Fruit fly (Drosophila melanogaster) whole organism: Measurements from ENCODE around the gene Herc4.
A peak's percentile ranks its signal among the peaks of the same experiment; 100 is the strongest.

Experiments used
- CG8478 ChIP-seq: fragments of >200 bp; optimal IDR thresholded peaks from 2 replicates; lab custom pipeline; 2018; ENCODE audit warnings: inconsistent platforms
- Dll ChIP-seq: fragments of >200 bp; optimal IDR thresholded peaks from 2 replicates; lab custom pipeline; 2017
- EcR ChIP-seq, 2 experiments: fragments of >200 bp; optimal IDR thresholded peaks; 2 replicates each; lab custom pipeline; 2017; ENCODE audit warnings: missing biosample characterization in 2 of 2, missing genetic modification characterization in 2 of 2, missing genetic modification reagents in 2 of 2
- pan ChIP-seq: fragments of >200 bp; optimal IDR thresholded peaks from 2 replicates; lab custom pipeline; 2017
- psq ChIP-seq: fragments of >200 bp; optimal IDR thresholded peaks from 2 replicates; lab custom pipeline; 2017
- usp ChIP-seq: fragments of >200 bp; optimal IDR thresholded peaks from 2 replicates; lab custom pipeline; 2017; ENCODE audit warnings: missing biosample characterization, missing genetic modification characterization, mixed read lengths

Herc4 gene

dm6 chr3L:1313039-1313766 lies at the start of gene Herc4, which contains the start of gene sturkopf:
TSS of gene Herc4 (plus strand) at chr3L:1313696.
TSS of gene sturkopf (minus strand) at chr3L:1313377.
- TF ChIP-seq psq (lab: Kevin White, UChicago): no peak

- TF ChIP-seq pan (lab: Kevin White, UChicago) (peak; percentile 57), EcR (GFP tag; optimal IDR thresholded peaks at IDR 0.05; lab: Kevin White, UChicago) (no peak), usp (GFP tag; lab: Kevin White, UChicago) (no peak), psq (lab: Kevin White, UChicago) (no peak), Dll (lab: Kevin White, UChicago) (no peak), CG8478 (no peak)
Measured at dm6 chr3L:1264998-1265397, 48.5 kb upstream of the Herc4 start.

- TF ChIP-seq pan (lab: Kevin White, UChicago): no peak
- TF ChIP-seq psq (lab: Kevin White, UChicago): no peak
- TF ChIP-seq usp (GFP tag; lab: Kevin White, UChicago): no peak
- TF ChIP-seq CG8478: no peak
- TF ChIP-seq Dll (lab: Kevin White, UChicago): no peak
- TF ChIP-seq EcR (GFP tag; optimal IDR thresholded peaks at IDR 0.05; lab: Kevin White, UChicago): no peak
Measured at dm6 chr3L:1265423-1266002, 48.0 kb upstream of the Herc4 start.

dm6 chr3L:1269013-1269412 lies 44.5 kb upstream of the Herc4 start:
- TF ChIP-seq CG8478: no peak
- no peak for TF ChIP-seq usp (GFP tag; lab: Kevin White, UChicago)
- no peak for TF ChIP-seq EcR (GFP tag; optimal IDR thresholded peaks at IDR 0.05; lab: Kevin White, UChicago)

DNA sequence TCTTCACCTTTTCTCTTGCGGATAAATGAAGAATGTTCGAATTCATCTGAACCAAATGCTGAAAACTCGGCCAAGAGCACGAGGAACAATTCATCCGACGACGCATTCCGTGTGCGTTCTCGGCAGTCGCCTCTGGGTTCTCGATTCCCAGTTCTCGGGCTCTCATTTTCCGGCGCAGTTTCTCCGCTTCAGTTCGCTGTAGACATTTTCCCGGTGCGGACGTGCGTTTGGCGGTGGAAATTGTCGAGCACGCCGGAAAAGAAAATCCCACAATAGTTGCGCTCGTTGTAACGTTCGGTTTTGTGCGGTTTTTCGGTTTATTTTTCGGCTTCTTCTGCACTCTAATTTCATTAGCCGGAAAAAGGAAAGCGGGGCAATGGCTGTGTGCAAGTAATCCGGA lies 37.7 kb upstream of the Herc4 start, which contains the start of gene CG32333:
Gene CG32333 (plus strand): TSS at position 190 of the 400 bp plus-strand sequence.
- TF ChIP-seq usp (GFP tag; lab: Kevin White, UChicago) (no peak), psq (lab: Kevin White, UChicago) (no peak), pan (lab: Kevin White, UChicago) (no peak), CG8478 (no peak), EcR (GFP tag; optimal IDR thresholded peaks at IDR 0.05; lab: Kevin White, UChicago) (no peak), Dll (lab: Kevin White, UChicago) (no peak)

dm6 chr3L:1277937-1278336 lies 35.6 kb upstream of the Herc4 start:
- TF ChIP-seq pan (lab: Kevin White, UChicago) (no peak), usp (GFP tag; lab: Kevin White, UChicago) (no peak), psq (lab: Kevin White, UChicago) (no peak)

DNA sequence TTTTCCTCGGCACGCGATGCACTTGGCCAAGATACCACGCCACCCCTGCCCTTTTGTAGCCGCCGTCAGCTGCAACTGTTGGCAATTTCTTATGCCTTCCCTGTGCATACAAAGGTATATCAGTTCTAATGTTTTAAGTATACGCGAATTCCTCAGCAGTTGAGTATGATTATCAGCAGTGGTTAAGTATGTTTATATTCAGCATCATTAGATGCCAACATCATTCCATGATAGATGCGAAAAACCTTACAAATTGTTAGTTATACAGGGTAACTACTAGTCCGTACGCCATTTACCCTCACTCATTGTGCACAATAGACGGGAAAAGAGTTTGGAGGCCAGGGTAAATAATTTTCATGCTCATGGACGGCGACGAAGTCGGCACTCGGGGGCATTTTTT lies 33.8 kb upstream of the Herc4 start:
- TF ChIP-seq CG8478 (no peak), EcR (GFP tag; optimal IDR thresholded peaks at IDR 0.05; lab: Kevin White, UChicago) (no peak), usp (GFP tag; lab: Kevin White, UChicago) (no peak), psq (lab: Kevin White, UChicago) (no peak), Dll (lab: Kevin White, UChicago) (no peak), pan (lab: Kevin White, UChicago) (no peak)

- TF ChIP-seq usp (GFP tag; lab: Kevin White, UChicago): no peak
- no peak for TF ChIP-seq EcR (GFP tag; optimal IDR thresholded peaks at IDR 0.05; lab: Kevin White, UChicago)
- TF ChIP-seq pan (lab: Kevin White, UChicago): no peak
- TF ChIP-seq psq (lab: Kevin White, UChicago): no peak
- TF ChIP-seq Dll (lab: Kevin White, UChicago): no peak
- no peak for TF ChIP-seq CG8478
Measured at dm6 chr3L:1280890-1281622, 32.4 kb upstream of the Herc4 start.

dm6 chr3L:1294835-1295234 lies 18.7 kb upstream of the Herc4 start:
- TF ChIP-seq CG8478 (no peak), Dll (lab: Kevin White, UChicago) (no peak), usp (GFP tag; lab: Kevin White, UChicago) (no peak), EcR (GFP tag; optimal IDR thresholded peaks at IDR 0.05; lab: Kevin White, UChicago) (no peak), psq (lab: Kevin White, UChicago) (no peak), pan (lab: Kevin White, UChicago) (no peak)

DNA sequence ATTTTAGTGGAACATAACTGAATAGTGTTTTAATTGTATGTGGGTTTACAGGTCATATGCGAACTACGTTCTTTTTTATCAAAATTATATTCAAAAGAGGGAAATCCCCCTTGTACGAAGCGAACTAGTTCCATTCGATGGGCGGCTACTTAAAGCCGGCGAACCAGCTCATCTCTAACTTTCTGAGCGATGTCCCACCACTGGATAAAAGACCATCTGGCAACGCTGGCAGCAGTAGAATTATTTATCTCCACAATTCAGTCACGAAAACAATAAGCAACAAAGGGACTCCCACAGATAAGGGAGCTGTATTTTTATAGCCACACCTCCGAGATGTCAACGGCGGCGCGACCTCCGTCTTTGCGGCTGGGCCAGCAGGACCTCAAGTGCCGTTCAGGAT lies 17.8 kb upstream of the Herc4 start, which contains the start of gene Rabex-5:
Gene Rabex-5 (plus strand): TSS at position 221 of the 400 bp plus-strand sequence.
- TF ChIP-seq EcR (GFP tag; optimal IDR thresholded peaks at IDR 0.05; lab: Kevin White, UChicago) (no peak), pan (lab: Kevin White, UChicago) (no peak), Dll (lab: Kevin White, UChicago) (no peak), CG8478 (no peak), usp (GFP tag; lab: Kevin White, UChicago) (no peak)

- no peak for TF ChIP-seq CG8478
Measured at dm6 chr3L:1298509-1298908, 15.0 kb upstream of the Herc4 start, which contains the start of gene scf. TSS of gene scf (plus strand) at chr3L:1298672.

DNA sequence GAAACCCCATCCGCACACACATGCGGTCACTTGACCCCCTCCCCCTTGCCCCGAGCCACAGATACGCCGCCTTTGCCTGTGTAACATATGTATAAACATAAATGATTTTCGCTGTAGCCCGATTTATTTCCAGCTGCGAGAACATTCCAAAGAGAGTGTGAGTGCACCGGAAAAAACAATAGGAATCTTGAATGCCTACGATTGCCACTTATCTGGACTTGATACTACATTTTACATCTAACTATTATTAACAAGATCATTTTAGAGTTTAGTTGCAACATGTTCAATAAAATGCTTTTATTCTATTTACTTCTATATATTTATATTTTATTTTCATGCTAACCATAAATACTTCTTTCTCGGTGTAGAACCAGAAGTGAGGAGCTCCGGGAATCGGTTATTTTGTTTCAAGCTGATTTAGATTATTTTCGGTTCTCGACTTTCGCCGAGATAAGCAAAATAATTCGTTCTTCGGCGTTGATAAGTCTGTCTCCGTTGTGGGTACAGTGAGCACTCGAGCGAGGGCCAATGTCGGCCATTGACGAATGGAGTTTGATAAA lies 13.3 kb upstream of the Herc4 start:
- TF ChIP-seq Dll (lab: Kevin White, UChicago): no peak
- TF ChIP-seq psq (lab: Kevin White, UChicago): no peak
- no peak for TF ChIP-seq EcR (GFP tag; optimal IDR thresholded peaks at IDR 0.05; lab: Kevin White, UChicago)
- TF ChIP-seq CG8478: no peak
- TF ChIP-seq pan (lab: Kevin White, UChicago): no peak
- no peak for TF ChIP-seq usp (GFP tag; lab: Kevin White, UChicago)
